Fruit fly (Drosophila melanogaster) whole organism, embryonic: ENCODE measurements around the gene CG10341.

Experiments used
- Blimp-1 ChIP-seq: fragments of 200-800 bp; sonication (Bioruptor generic); optimal IDR thresholded peaks from 3 replicates; lab custom pipeline; 2018; ENCODE audit warnings: missing biosample characterization, missing genetic modification characterization, mild to moderate bottlenecking, moderate library complexity, missing genetic modification reagents
- Bteb2 ChIP-seq: fragments of 200-800 bp; sonication (Bioruptor generic); optimal IDR thresholded peaks from 2 replicates; lab custom pipeline; 2016; ENCODE audit warnings: missing biosample characterization, missing genetic modification characterization
- CG10654 ChIP-seq: fragments of 200-800 bp; sonication (Bioruptor generic); optimal IDR thresholded peaks from 2 replicates; lab custom pipeline; 2016; ENCODE audit warnings: missing biosample characterization, missing genetic modification characterization
- CG12659 ChIP-seq: fragments of 200-800 bp; sonication (Bioruptor generic); optimal IDR thresholded peaks from 3 replicates; lab custom pipeline; 2017; ENCODE audit warnings: mild to moderate bottlenecking, missing biosample characterization, missing genetic modification reagents, missing genetic modification characterization
- CG14441 ChIP-seq: fragments of 200-800 bp; sonication (Bioruptor generic); IDR thresholded peaks from 2 replicates; pipeline ENCODE4 v1.3.6; 2022; ENCODE audit warnings: missing biosample characterization, missing genetic modification characterization
- CG15269 ChIP-seq: fragments of 200-800 bp; sonication (Bioruptor generic); optimal IDR thresholded peaks from 2 replicates; lab custom pipeline; 2018; ENCODE audit warnings: missing biosample characterization, mild to moderate bottlenecking, missing genetic modification characterization, moderate library complexity
- CG15514 ChIP-seq: fragments of 200-800 bp; sonication (Bioruptor generic); optimal IDR thresholded peaks from 3 replicates; lab custom pipeline; 2017; ENCODE audit warnings: missing biosample characterization, missing genetic modification characterization, mild to moderate bottlenecking, moderate library complexity, missing genetic modification reagents
- CG1603 ChIP-seq: fragments of 200-800 bp; sonication (Bioruptor generic); optimal IDR thresholded peaks from 2 replicates; lab custom pipeline; 2019; ENCODE audit warnings: missing biosample characterization, mild to moderate bottlenecking, missing genetic modification characterization, moderate library complexity
- CG17612 ChIP-seq: fragments of 200-800 bp; sonication (Bioruptor generic); IDR thresholded peaks from 2 replicates; pipeline ENCODE4 v1.3.6; 2022; ENCODE audit warnings: missing biosample characterization, missing genetic modification characterization
- CG18599 ChIP-seq: fragments of 200-800 bp; sonication (Bioruptor generic); optimal IDR thresholded peaks from 3 replicates; lab custom pipeline; 2017; ENCODE audit warnings: missing biosample characterization, missing genetic modification characterization, mild to moderate bottlenecking, moderate library complexity, missing genetic modification reagents
- CG2120 ChIP-seq: fragments of 200-800 bp; sonication (Bioruptor generic); optimal IDR thresholded peaks from 3 replicates; lab custom pipeline; 2016; ENCODE audit warnings: missing biosample characterization, missing genetic modification characterization
- CG2199 ChIP-seq: fragments of 200-800 bp; sonication (Bioruptor generic); IDR thresholded peaks from 3 replicates; pipeline ENCODE4 v1.3.6; 2022; ENCODE audit warnings: missing biosample characterization, missing genetic modification characterization
- CG31441 ChIP-seq: fragments of 200-800 bp; sonication (Bioruptor generic); IDR thresholded peaks from 2 replicates; pipeline ENCODE4 v1.3.6; 2022; ENCODE audit warnings: missing biosample characterization, missing genetic modification characterization
- CG3281 ChIP-seq: fragments of 200-800 bp; sonication (Bioruptor generic); optimal IDR thresholded peaks from 3 replicates; lab custom pipeline; 2017; ENCODE audit warnings: missing biosample characterization, mild to moderate bottlenecking, missing genetic modification characterization
- CG43689 ChIP-seq: fragments of 200-800 bp; sonication (Bioruptor generic); IDR thresholded peaks from 2 replicates; pipeline ENCODE4 v1.3.6; 2022; ENCODE audit warnings: missing biosample characterization, missing genetic modification characterization
- CG7357 ChIP-seq: fragments of 200-800 bp; sonication (Bioruptor generic); IDR thresholded peaks from 3 replicates; pipeline ENCODE4 v1.3.6; 2022; ENCODE audit warnings: missing biosample characterization, missing genetic modification characterization
- CG7786 ChIP-seq: fragments of 200-800 bp; sonication (Bioruptor generic); optimal IDR thresholded peaks from 2 replicates; lab custom pipeline; 2016; ENCODE audit warnings: missing biosample characterization, missing genetic modification characterization
- CG9215 ChIP-seq: fragments of 200-800 bp; sonication (Bioruptor generic); IDR thresholded peaks from 2 replicates; pipeline ENCODE4 v1.3.6; 2022; ENCODE audit warnings: missing biosample characterization, missing genetic modification characterization
- CTCF ChIP-seq: fragments of 200-800 bp; sonication (Bioruptor generic); optimal IDR thresholded peaks from 2 replicates; lab custom pipeline; 2017; ENCODE audit warnings: missing biosample characterization, mild to moderate bottlenecking, missing genetic modification characterization, moderate library complexity
- CoRest ChIP-seq: fragments of 200-800 bp; sonication (Bioruptor generic); optimal IDR thresholded peaks from 3 replicates; lab custom pipeline; 2018; ENCODE audit warnings: missing biosample characterization, mild to moderate bottlenecking, missing genetic modification characterization, moderate library complexity
- Ets65A ChIP-seq: fragments of 200-800 bp; sonication (Bioruptor generic); peaks from one replicate; lab custom pipeline; 2016; ENCODE audit warnings: missing biosample characterization, missing genetic modification characterization
- Fer1 ChIP-seq: fragments of 200-800 bp; sonication (Bioruptor generic); optimal IDR thresholded peaks from 2 replicates; lab custom pipeline; 2017; ENCODE audit warnings: missing biosample characterization, mild to moderate bottlenecking, missing genetic modification characterization
- Fer2 ChIP-seq: fragments of 200-800 bp; sonication (Bioruptor generic); optimal IDR thresholded peaks from 2 replicates; lab custom pipeline; 2018; ENCODE audit warnings: missing biosample characterization, mild to moderate bottlenecking, missing genetic modification characterization, moderate library complexity
- Hmr ChIP-seq: fragments of 200-800 bp; sonication (Bioruptor generic); optimal IDR thresholded peaks from 3 replicates; lab custom pipeline; 2017; ENCODE audit warnings: mild to moderate bottlenecking, missing biosample characterization, missing genetic modification reagents, missing genetic modification characterization
- Hr78 ChIP-seq, 2 experiments: fragments of 200-800 bp in 1 of 2; fragments of >200 bp in 1 of 2; sonication (Bioruptor generic) in 1 of 2; optimal IDR thresholded peaks; 2 replicates each; lab custom pipeline; 2017 to 2019; ENCODE audit warnings: missing biosample characterization in 2 of 2, missing genetic modification characterization in 2 of 2, mild to moderate bottlenecking in 1 of 2, moderate library complexity in 1 of 2
- Med ChIP-seq: fragments of 200-800 bp; sonication (Bioruptor generic); peaks from one replicate; lab custom pipeline; 2016; ENCODE audit warnings: missing biosample characterization, missing genetic modification characterization, mild to moderate bottlenecking, inconsistent platforms, moderate library complexity
- Nf-YC ChIP-seq: fragments of 200-800 bp; optimal IDR thresholded peaks from 3 replicates; lab custom pipeline; 2019; ENCODE audit warnings: missing biosample characterization, mild to moderate bottlenecking, missing genetic modification characterization, moderate library complexity
- Sox102F ChIP-seq: fragments of 200-800 bp; sonication (Bioruptor generic); optimal IDR thresholded peaks from 2 replicates; lab custom pipeline; 2018; ENCODE audit warnings: missing biosample characterization, mild to moderate bottlenecking, missing genetic modification characterization, moderate library complexity
- Xrp1 ChIP-seq: fragments of 200-800 bp; sonication (Bioruptor generic); IDR thresholded peaks from 2 replicates; pipeline ENCODE4 v1.3.6; 2022; ENCODE audit warnings: missing biosample characterization, missing genetic modification characterization
- bcd ChIP-seq: fragments of 200-800 bp; sonication (Bioruptor generic); optimal IDR thresholded peaks from 2 replicates; lab custom pipeline; 2017; ENCODE audit warnings: missing biosample characterization, mild to moderate bottlenecking, missing genetic modification characterization
- dysf ChIP-seq: fragments of 200-800 bp; sonication (Bioruptor generic); IDR thresholded peaks from 3 replicates; pipeline ENCODE4 v1.3.6; 2022; ENCODE audit warnings: missing biosample characterization, missing genetic modification characterization
- en ChIP-seq: fragments of 200-800 bp; sonication (Bioruptor generic); optimal IDR thresholded peaks from 2 replicates; lab custom pipeline; 2016; ENCODE audit warnings: missing biosample characterization, missing genetic modification characterization
- h ChIP-seq: fragments of >200 bp; optimal IDR thresholded peaks from 2 replicates; lab custom pipeline; 2017
- kni ChIP-seq: fragments of 200-800 bp; sonication (Bioruptor generic); optimal IDR thresholded peaks from 3 replicates; lab custom pipeline; 2017; ENCODE audit warnings: mild to moderate bottlenecking, missing biosample characterization, missing genetic modification reagents, missing genetic modification characterization
- lab ChIP-seq: fragments of 200-800 bp; sonication (Bioruptor generic); optimal IDR thresholded peaks from 3 replicates; lab custom pipeline; 2017; ENCODE audit warnings: missing biosample characterization, missing genetic modification characterization, mild to moderate bottlenecking, moderate library complexity, missing genetic modification reagents
- nmo ChIP-seq: fragments of 200-800 bp; sonication (Bioruptor generic); optimal IDR thresholded peaks from 2 replicates; lab custom pipeline; 2018; ENCODE audit warnings: missing biosample characterization, mild to moderate bottlenecking, missing genetic modification characterization, moderate library complexity
- oc ChIP-seq: fragments of 200-800 bp; sonication (Bioruptor generic); optimal IDR thresholded peaks from 2 replicates; lab custom pipeline; 2018; ENCODE audit warnings: missing biosample characterization, mild to moderate bottlenecking, missing genetic modification characterization, moderate library complexity
- phol ChIP-seq: fragments of 200-800 bp; sonication (Bioruptor generic); optimal IDR thresholded peaks from 3 replicates; lab custom pipeline; 2018; ENCODE audit warnings: missing biosample characterization, mild to moderate bottlenecking, missing genetic modification characterization, moderate library complexity
- prd ChIP-seq, 3 experiments: fragments of >200 bp in 2 of 3; fragments of 200-800 bp in 1 of 3; sonication (Bioruptor generic) in 1 of 3; optimal IDR thresholded peaks in 2 of 3; IDR thresholded peaks in 1 of 3; 2 replicates in 2 of 3; 3 replicates in 1 of 3; pipeline versions ENCODE4 v1.3.6 to Lab custom; 2017 to 2022; ENCODE audit warnings: missing biosample characterization in 1 of 3, missing genetic modification characterization in 1 of 3
- ranshi ChIP-seq: fragments of 200-800 bp; sonication (Bioruptor generic); IDR thresholded peaks from 2 replicates; pipeline ENCODE4 v1.3.6; 2022; ENCODE audit warnings: missing biosample characterization, missing genetic modification characterization
- row ChIP-seq: fragments of 200-800 bp; sonication (Bioruptor generic); IDR thresholded peaks from 3 replicates; pipeline ENCODE4 v1.3.6; 2022; ENCODE audit warnings: missing biosample characterization, missing genetic modification characterization
- sens ChIP-seq: fragments of 200-800 bp; sonication (Bioruptor generic); peaks from one replicate; lab custom pipeline; 2016; ENCODE audit warnings: missing biosample characterization, missing genetic modification characterization
- slbo ChIP-seq: fragments of 200-800 bp; sonication (Bioruptor generic); IDR thresholded peaks from 2 replicates; pipeline ENCODE4 v1.3.6; 2022; ENCODE audit warnings: missing biosample characterization, missing genetic modification characterization
- so ChIP-seq: fragments of 200-800 bp; sonication (Bioruptor generic); IDR thresholded peaks from 3 replicates; pipeline ENCODE4 v1.3.6; 2022; ENCODE audit warnings: missing biosample characterization, missing genetic modification characterization
- sqz ChIP-seq: fragments of 200-800 bp; sonication (Bioruptor generic); optimal IDR thresholded peaks from 3 replicates; lab custom pipeline; 2018; ENCODE audit warnings: missing biosample characterization, mild to moderate bottlenecking, missing genetic modification characterization
- trh ChIP-seq: fragments of 200-800 bp; sonication (Bioruptor generic); optimal IDR thresholded peaks from 2 replicates; lab custom pipeline; 2016; ENCODE audit warnings: missing biosample characterization, missing genetic modification characterization
- vvl ChIP-seq: fragments of 200-800 bp; sonication (Bioruptor generic); IDR thresholded peaks from 2 replicates; pipeline ENCODE4 v1.3.6; 2022; ENCODE audit warnings: missing biosample characterization, missing genetic modification characterization

The CG10341 gene

DNA sequence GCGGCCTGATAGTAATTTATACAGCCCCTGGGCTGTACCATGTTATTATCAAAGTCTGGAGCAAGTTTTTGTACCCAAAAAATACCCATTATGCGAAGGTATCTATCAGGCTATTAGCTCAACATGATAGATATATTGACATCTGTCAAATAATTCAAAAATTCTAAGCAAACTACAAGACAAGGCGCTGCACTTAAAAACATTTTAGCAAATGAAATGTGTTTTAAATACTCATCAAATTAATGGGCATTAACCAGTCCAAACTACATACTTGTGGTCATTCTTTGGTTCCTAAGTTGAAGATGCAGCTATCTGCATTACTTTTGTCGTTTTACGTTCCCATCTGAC lies 45.2 kb upstream of the CG10341 start (continued):
- TF ChIP-seq so (GFP tag; lab: Robert Waterston, UW): 0 out of 3 replicates have a peak, but pooled peaks have one; percentile 16

DNA sequence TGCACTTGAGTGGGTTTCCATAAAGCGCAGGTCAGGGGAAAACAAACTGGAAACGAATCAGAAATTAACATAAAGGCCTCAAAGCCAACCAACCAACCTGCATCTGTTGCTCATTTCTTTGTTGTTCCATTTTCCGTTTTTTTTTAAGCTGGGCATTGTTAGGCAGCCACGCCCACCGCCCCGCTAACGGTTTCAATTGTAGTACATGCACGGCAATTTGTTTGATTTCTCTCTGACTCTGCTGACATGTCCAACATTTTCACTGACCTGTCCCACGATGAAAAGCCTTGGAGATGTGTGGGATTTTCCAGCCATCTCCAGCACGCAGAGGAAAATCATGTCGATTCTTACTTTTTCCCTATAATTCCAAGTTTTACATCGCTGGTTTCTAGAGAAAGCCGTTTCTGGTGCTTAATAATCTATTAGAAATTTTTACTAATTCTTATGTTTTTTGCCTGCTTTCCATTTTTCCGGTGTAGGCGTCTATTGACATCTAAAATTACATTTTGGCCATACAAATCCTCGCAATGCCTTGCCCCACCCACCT lies 41.8 kb upstream of the CG10341 start:
- TF ChIP-seq lab (GFP tag; lab: Kevin White, UChicago) (peak; percentile 10), sens (GFP tag; lab: Kevin White, UChicago) (peak; percentile 84), Med (peak; percentile 56), oc (tag; lab: Kevin White, UChicago) (peak; percentile 58), Ets65A (GFP tag; lab: Kevin White, UChicago) (peak; percentile 51), Blimp-1 (peak; percentile 28), slbo (GFP tag; lab: Robert Waterston, UW) (0 out of 2 replicates have a peak, but pooled peaks have one; percentile 11), CG7357 (GFP tag; lab: Robert Waterston, UW) (no peak), CG14441 (GFP tag; lab: Robert Waterston, UW) (0 out of 2 replicates have a peak, but pooled peaks have one; percentile 12), CG2199 (no peak), bcd (GFP tag; lab: Kevin White, UChicago) (no peak), kni (GFP tag; lab: Kevin White, UChicago) (peak; percentile 76), CG17612 (GFP tag; lab: Robert Waterston, UW) (no peak), sqz (GFP tag; lab: Kevin White, UChicago) (peak; percentile 40), prd (optimal IDR thresholded peaks at IDR 0.05; lab: Kevin White, UChicago) (no peak), prd (GFP tag; IDR thresholded peaks at IDR 0.05; lab: Robert Waterston, UW) (0 out of 3 replicates have a peak, but pooled peaks have one; percentile 9), CG7786 (no peak), vvl (GFP tag; lab: Robert Waterston, UW) (peak; percentile 71; the same call in 1 of the 2 replicates), ranshi (no peak), Hr78 (GFP tag; optimal IDR thresholded peaks at IDR 0.05; lab: Kevin White, UChicago) (peak in 1 of 2 experiments; percentile 18)

DNA sequence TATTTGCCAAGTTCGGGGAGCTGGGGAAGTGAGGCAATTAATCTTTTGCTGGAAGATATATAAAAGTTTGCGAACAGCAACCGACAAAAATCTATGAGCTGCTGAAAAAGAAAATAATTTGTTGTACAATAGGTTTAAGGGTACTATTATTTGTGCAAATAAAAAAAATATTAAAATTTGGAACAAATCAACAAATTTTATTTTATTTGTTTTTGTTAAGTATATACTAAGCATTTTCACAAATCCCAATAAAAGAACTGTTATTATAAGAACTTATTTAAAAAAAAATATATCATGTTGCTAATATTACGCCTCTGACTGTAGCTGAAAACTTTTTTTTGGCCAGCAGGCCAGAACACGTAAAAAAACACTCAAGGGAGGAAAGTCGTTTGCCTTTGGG lies 40.4 kb upstream of the CG10341 start:
- TF ChIP-seq CG10654 (no peak), Fer1 (peak; percentile 54), Hmr (peak; percentile 23), CG15514 (GFP tag; lab: Kevin White, UChicago) (no peak), dysf (no peak), Nf-YC (tag; lab: Kevin White, UChicago) (peak; percentile 9), row (GFP tag; lab: Robert Waterston, UW) (peak; percentile 35; the same call in 1 of the 3 replicates), Sox102F (no peak), slbo (GFP tag; lab: Robert Waterston, UW) (peak; percentile 41; the same call in 1 of the 2 replicates), CG2120 (peak; percentile 28), CG43689 (GFP tag; lab: Robert Waterston, UW) (no peak), phol (tag; lab: Kevin White, UChicago) (peak; percentile 1), CG3281 (peak; percentile 55), CG1603 (tag; lab: Kevin White, UChicago) (no peak), trh (GFP tag; lab: Kevin White, UChicago) (no peak), nmo (GFP tag; lab: Kevin White, UChicago) (peak; percentile 38), Xrp1 (GFP tag; lab: Robert Waterston, UW) (peak; percentile 25; the same call in 1 of the 2 replicates), CG7357 (GFP tag; lab: Robert Waterston, UW) (0 out of 3 replicates have a peak, but pooled peaks have one; percentile 26), Fer2 (tag; lab: Kevin White, UChicago) (peak; percentile 7), CG9215 (GFP tag; lab: Robert Waterston, UW) (0 out of 2 replicates have a peak, but pooled peaks have one; percentile 21), CG31441 (GFP tag; lab: Robert Waterston, UW) (peak; percentile 52; the same call in 1 of the 2 replicates), CG15269 (tag; lab: Kevin White, UChicago) (peak; percentile 47), CTCF (GFP tag; lab: Kevin White, UChicago) (no peak), CG12659 (GFP tag; lab: Kevin White, UChicago) (no peak), Bteb2 (GFP tag; lab: Kevin White, UChicago) (no peak), CG18599 (peak; percentile 66), en (no peak), CoRest (tag; lab: Kevin White, UChicago) (peak; percentile 57), h (lab: Kevin White, UChicago) (no peak)
